Worm (Caenorhabditis elegans): ENCODE results near the gene mdmh-35.

DNA sequence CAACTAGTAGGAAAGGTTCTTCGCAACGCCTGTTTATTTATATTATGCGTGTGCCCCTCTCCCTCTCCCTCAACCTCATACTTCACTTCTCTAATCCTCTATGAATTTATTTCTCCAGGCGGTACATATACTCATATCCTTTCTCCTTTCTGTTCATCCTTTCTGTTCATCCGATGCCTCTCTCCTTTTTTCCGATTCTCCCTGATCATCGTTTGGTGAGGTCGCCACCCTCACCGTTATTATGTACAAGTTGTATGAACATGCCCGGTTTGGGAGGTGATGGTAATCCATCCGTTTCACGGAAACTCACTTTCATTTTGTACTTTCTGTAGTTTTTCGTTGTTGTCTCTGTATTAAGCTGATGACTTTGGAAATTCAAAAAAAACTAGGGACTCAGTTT is 15.8 kb downstream of the mdmh-35 start:
- no peak for TF ChIP-seq che-1 (tag; optimal IDR thresholded peaks at IDR 0.05)
- TF ChIP-seq mec-3 (tag; optimal IDR thresholded peaks at IDR 0.05; ENCODE audit: borderline replicate concordance): no peak

Measured in whole organism, late embryonic.